Worm (Caenorhabditis elegans) whole organism, mixed stage, embryonic: Measurements from ENCODE around the gene E02H1.5.
A peak's percentile ranks its signal among the peaks of the same experiment; 100 is the strongest.

ENCODE experiments used
- M03D4.4 ChIP-seq: sonication (generic microtip); optimal IDR thresholded peaks from 2 replicates; lab custom pipeline; 2017; ENCODE audit warnings: mild to moderate bottlenecking, missing genetic modification characterization, missing compliant biosample characterization
- bed-3 ChIP-seq: fragments of 200-800 bp; sonication (Bioruptor generic); optimal IDR thresholded peaks from 3 replicates; lab custom pipeline; 2018; ENCODE audit warnings: mild to moderate bottlenecking, missing genetic modification characterization, moderate library complexity, missing compliant biosample characterization
- blmp-1 ChIP-seq: fragments of 150-350 bp; optimal IDR thresholded peaks from 2 replicates; lab custom pipeline; 2014; ENCODE audit warnings: missing biosample characterization, missing genetic modification characterization
- ceh-39 ChIP-seq: fragments of 150-350 bp; optimal IDR thresholded peaks from 2 replicates; lab custom pipeline; 2014; ENCODE audit warnings: missing biosample characterization, missing genetic modification characterization
- ceh-43 ChIP-seq: fragments of 200-800 bp; sonication (Bioruptor generic); optimal IDR thresholded peaks from 2 replicates; lab custom pipeline; 2018; ENCODE audit warnings: mild to moderate bottlenecking, missing genetic modification characterization, moderate library complexity, missing compliant biosample characterization
- ces-1 ChIP-seq: fragments of 150-350 bp; optimal IDR thresholded peaks from 2 replicates; lab custom pipeline; 2014; ENCODE audit warnings: missing biosample characterization, missing genetic modification reagents, missing genetic modification characterization
- cnd-1 ChIP-seq: fragments of 200-800 bp; sonication (Bioruptor generic); optimal IDR thresholded peaks from 2 replicates; lab custom pipeline; 2018; ENCODE audit warnings: mild to moderate bottlenecking, missing genetic modification characterization, missing compliant biosample characterization
- drap-1 ChIP-seq: fragments of 200-800 bp; sonication (Bioruptor generic); optimal IDR thresholded peaks from 3 replicates; lab custom pipeline; 2018; ENCODE audit warnings: mild to moderate bottlenecking, missing genetic modification characterization, missing compliant biosample characterization
- elt-1 ChIP-seq: sonication (generic microtip); optimal IDR thresholded peaks from 2 replicates; lab custom pipeline; 2017; ENCODE audit warnings: missing genetic modification characterization, mild to moderate bottlenecking, missing compliant biosample characterization, antibody characterized with exemption, moderate library complexity, borderline replicate concordance; ENCODE audit not compliant: insufficient read depth
- elt-3 ChIP-seq: fragments of 150-350 bp; optimal IDR thresholded peaks from 2 replicates; lab custom pipeline; 2014; ENCODE audit warnings: missing biosample characterization, missing genetic modification characterization
- flh-1 ChIP-seq: fragments of 200-800 bp; sonication (Bioruptor generic); optimal IDR thresholded peaks from 2 replicates; lab custom pipeline; 2018; ENCODE audit warnings: mild to moderate bottlenecking, missing genetic modification characterization, moderate library complexity, missing compliant biosample characterization
- ham-2 ChIP-seq: fragments of 200-800 bp; sonication (Bioruptor generic); optimal IDR thresholded peaks from 2 replicates; lab custom pipeline; 2018; ENCODE audit warnings: mild to moderate bottlenecking, missing genetic modification characterization, missing compliant biosample characterization
- hlh-1 ChIP-seq: fragments of 150-350 bp; optimal IDR thresholded peaks from 2 replicates; lab custom pipeline; 2014; ENCODE audit warnings: missing biosample characterization, missing genetic modification reagents, missing genetic modification characterization
- lin-13 ChIP-seq: fragments of 150-350 bp; optimal IDR thresholded peaks from 2 replicates; lab custom pipeline; 2014; ENCODE audit warnings: missing biosample characterization, missing genetic modification characterization
- lin-32 ChIP-seq: fragments of 200-800 bp; sonication (Bioruptor generic); optimal IDR thresholded peaks from 2 replicates; lab custom pipeline; 2018; ENCODE audit warnings: mild to moderate bottlenecking, missing genetic modification characterization, missing compliant biosample characterization
- lsy-2 ChIP-seq: fragments of 150-350 bp; optimal IDR thresholded peaks from 2 replicates; lab custom pipeline; 2014; ENCODE audit warnings: missing biosample characterization, missing genetic modification characterization
- mab-5 ChIP-seq: fragments of 150-350 bp; optimal IDR thresholded peaks from 2 replicates; lab custom pipeline; 2014; ENCODE audit warnings: missing biosample characterization, missing genetic modification characterization
- mep-1 ChIP-seq: fragments of 150-350 bp; optimal IDR thresholded peaks from 2 replicates; lab custom pipeline; 2017; ENCODE audit warnings: missing biosample characterization, missing genetic modification reagents, missing genetic modification characterization, inconsistent platforms
- mls-2 ChIP-seq: sonication (generic microtip); optimal IDR thresholded peaks from 2 replicates; lab custom pipeline; 2016; ENCODE audit warnings: mild to moderate bottlenecking, missing genetic modification characterization, moderate library complexity, missing compliant biosample characterization
- nhr-12 ChIP-seq: fragments of 150-350 bp; optimal IDR thresholded peaks from 2 replicates; lab custom pipeline; 2014; ENCODE audit warnings: missing biosample characterization, missing genetic modification characterization
- nhr-2 ChIP-seq: fragments of 150-350 bp; optimal IDR thresholded peaks from 2 replicates; lab custom pipeline; 2014; ENCODE audit warnings: missing biosample characterization, missing genetic modification characterization
- nhr-28 ChIP-seq: fragments of 150-350 bp; optimal IDR thresholded peaks from 2 replicates; lab custom pipeline; 2014; ENCODE audit warnings: missing biosample characterization, missing genetic modification characterization
- nhr-76 ChIP-seq: sonication (generic microtip); optimal IDR thresholded peaks from 2 replicates; lab custom pipeline; 2017; ENCODE audit warnings: missing biosample characterization, missing genetic modification characterization
- sem-2 ChIP-seq: fragments of 200-800 bp; sonication (Bioruptor generic); optimal IDR thresholded peaks from 2 replicates; lab custom pipeline; 2018; ENCODE audit warnings: mild to moderate bottlenecking, missing genetic modification characterization, missing compliant biosample characterization
- snpc-4 ChIP-seq: fragments of 150-350 bp; optimal IDR thresholded peaks from 2 replicates; lab custom pipeline; 2014; ENCODE audit warnings: missing biosample characterization, missing genetic modification characterization
- sptf-1 ChIP-seq: sonication (generic microtip); optimal IDR thresholded peaks from 2 replicates; lab custom pipeline; 2017; ENCODE audit warnings: mild to moderate bottlenecking, missing genetic modification characterization, moderate library complexity, missing compliant biosample characterization
- tbx-8 ChIP-seq: fragments of 200-800 bp; sonication (Bioruptor generic); optimal IDR thresholded peaks from 2 replicates; lab custom pipeline; 2018; ENCODE audit warnings: mild to moderate bottlenecking, missing genetic modification characterization, moderate library complexity, missing compliant biosample characterization
- unc-120 ChIP-seq: sonication (generic microtip); optimal IDR thresholded peaks from 2 replicates; lab custom pipeline; 2017; ENCODE audit warnings: missing genetic modification characterization, missing compliant biosample characterization; ENCODE audit not compliant: poor library complexity, severe bottlenecking
- unc-62 ChIP-seq: fragments of 150-350 bp; optimal IDR thresholded peaks from 2 replicates; lab custom pipeline; 2014; ENCODE audit warnings: missing biosample characterization, missing genetic modification reagents, missing genetic modification characterization

E02H1.5 gene

DNA sequence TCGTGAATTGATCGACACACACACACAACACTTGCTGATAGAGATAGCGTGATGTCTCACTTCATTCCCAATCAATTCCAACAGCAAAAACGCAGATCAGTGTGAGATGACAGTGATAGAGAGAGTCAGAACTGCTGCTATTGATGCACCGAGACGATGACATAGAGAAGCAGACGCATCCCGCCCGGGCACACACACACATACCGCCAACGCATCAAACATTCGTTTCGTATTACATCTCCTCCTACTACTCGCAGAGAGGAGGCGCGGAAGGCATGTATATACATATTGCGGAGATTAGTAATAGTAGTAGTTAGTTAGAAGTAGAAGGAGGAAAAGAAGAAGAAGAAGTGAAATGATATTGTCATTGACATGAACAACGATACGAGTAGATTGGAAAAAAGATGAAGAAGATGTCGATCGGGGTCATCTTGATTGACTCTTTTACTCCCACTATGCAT is 24.4 kb downstream of the E02H1.5 start:
- TF ChIP-seq unc-120 (tag; lab: Kevin White, UChicago) (peak; percentile 63), drap-1 (GFP tag; lab: Kevin White, UChicago) (peak; percentile 42), hlh-1 (tag; lab: Kevin White, UChicago) (peak; percentile 70), sptf-1 (no peak), sem-2 (GFP tag; lab: Kevin White, UChicago) (no peak), elt-1 (tag; lab: Kevin White, UChicago) (peak; percentile 85), ham-2 (GFP tag; lab: Kevin White, UChicago) (peak; percentile 63), unc-62 (peak; percentile 84)

DNA sequence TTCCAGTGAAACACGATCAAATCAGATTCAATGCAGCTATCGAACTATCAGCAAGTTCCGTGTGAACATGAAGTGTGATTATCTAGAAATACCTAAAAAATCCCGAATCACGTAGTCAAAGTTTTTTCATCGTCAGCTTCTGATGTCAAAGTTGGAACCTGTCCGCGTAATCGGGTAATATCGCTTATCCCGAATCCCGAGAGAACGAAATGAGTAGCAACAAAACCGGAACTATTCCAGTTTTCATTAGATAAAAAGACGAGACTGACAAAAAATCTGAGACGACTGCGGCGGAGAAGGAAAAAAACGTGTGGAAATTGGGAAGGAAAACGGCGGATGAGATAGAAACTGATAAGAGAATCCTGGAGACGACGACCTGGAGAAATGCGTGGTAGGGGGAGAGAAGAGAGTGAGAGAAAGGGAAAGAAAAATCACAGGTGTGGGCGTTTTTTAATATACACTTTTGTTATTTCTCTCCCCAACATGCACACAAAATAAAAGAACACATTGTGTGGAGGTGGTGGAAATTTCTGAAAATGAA is 25.0 kb downstream of the E02H1.5 start:
- TF ChIP-seq elt-1 (tag; lab: Kevin White, UChicago) (peak; percentile 26), nhr-28 (tag; lab: Kevin White, UChicago) (no peak)
- TF ChIP-seq, all 35 proteins: peak for 1

DNA sequence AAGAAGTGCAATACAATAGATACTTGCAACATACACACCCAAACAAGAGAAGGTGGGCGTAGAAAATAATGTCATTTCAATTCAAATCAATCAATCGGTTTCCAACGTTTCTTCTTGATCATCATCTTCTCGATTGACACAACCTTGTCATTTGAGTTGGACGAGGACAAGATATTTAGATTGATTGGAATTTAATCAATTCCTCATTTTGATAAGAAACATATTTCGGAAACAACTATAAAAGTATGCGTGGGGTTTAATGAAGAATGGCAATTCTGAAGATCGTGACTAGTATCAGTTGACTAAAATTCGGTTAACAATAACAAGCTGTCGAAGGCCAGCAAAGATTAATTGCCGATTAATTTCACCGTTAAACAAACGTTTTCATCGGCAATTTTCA is 25.6 kb downstream of the E02H1.5 start:
- TF ChIP-seq snpc-4 (tag; lab: Kevin White, UChicago) (no peak), sem-2 (GFP tag; lab: Kevin White, UChicago) (no peak), unc-62 (peak; percentile 60), flh-1 (GFP tag; lab: Kevin White, UChicago) (no peak), hlh-1 (tag; lab: Kevin White, UChicago) (no peak)

DNA sequence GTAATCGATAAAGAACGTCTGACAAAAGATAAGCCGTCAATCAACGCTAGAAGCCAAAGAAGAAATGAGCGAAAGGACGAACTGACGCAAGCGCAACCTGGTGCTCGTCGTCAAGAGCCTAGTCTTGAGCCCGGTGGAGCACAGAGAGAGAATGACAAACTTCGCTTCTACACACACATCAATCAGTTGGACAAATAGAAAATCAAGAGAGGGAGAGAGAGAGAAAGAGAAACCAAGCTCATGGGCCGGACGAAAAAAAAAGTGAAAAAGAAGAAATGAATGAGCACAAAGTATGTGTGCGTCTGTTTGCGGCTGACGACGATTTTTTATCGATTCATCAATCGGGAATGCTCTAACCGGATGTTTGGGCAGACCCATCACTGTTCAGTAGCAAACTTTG is 26.1 kb downstream of the E02H1.5 start:
- TF ChIP-seq unc-120 (tag; lab: Kevin White, UChicago) (peak; percentile 39), unc-62 (peak; percentile 90), hlh-1 (tag; lab: Kevin White, UChicago) (peak; percentile 67), sem-2 (GFP tag; lab: Kevin White, UChicago) (no peak)

DNA sequence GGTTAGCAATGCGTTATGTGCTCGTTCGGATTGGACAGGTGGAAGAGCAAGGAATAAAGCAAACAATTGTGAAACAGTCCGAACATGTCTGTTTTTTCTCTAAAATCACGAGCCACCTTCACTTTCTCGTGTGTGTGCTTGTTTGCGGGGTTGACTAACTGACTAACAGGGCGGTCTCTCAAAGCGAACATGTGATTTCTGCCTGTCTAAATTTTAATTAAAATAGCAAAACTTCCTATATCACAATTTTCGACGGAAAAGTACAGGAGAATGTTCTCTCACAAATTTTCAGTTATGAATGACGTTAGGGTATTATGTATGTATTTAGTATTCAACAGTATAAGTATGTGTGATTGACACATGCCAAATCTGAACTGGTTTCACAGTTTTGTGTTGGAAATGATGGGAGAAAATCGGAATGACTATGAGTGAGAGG is 26.9 kb downstream of the E02H1.5 start:
- TF ChIP-seq elt-1 (tag; lab: Kevin White, UChicago): no peak
- no peak for TF ChIP-seq M03D4.4
- no peak for TF ChIP-seq mls-2 (tag; lab: Kevin White, UChicago)
- no peak for TF ChIP-seq flh-1 (GFP tag; lab: Kevin White, UChicago)
- no peak for TF ChIP-seq lin-32
- no peak for TF ChIP-seq lin-13 (tag; lab: Kevin White, UChicago)
- TF ChIP-seq unc-120 (tag; lab: Kevin White, UChicago): no peak
- no peak for TF ChIP-seq sptf-1
- TF ChIP-seq mab-5 (tag; lab: Kevin White, UChicago): no peak
- no peak for TF ChIP-seq tbx-8 (GFP tag; lab: Kevin White, UChicago)
- no peak for TF ChIP-seq unc-62
- no peak for TF ChIP-seq bed-3 (GFP tag; lab: Kevin White, UChicago)
- TF ChIP-seq ces-1 (GFP tag; lab: Kevin White, UChicago): no peak
- no peak for TF ChIP-seq ceh-39 (tag; lab: Kevin White, UChicago)
- TF ChIP-seq cnd-1 (tag; lab: Kevin White, UChicago): no peak
- TF ChIP-seq sem-2 (GFP tag; lab: Kevin White, UChicago): no peak
- no peak for TF ChIP-seq nhr-2 (tag; lab: Kevin White, UChicago)
- no peak for TF ChIP-seq ham-2 (GFP tag; lab: Kevin White, UChicago)
- TF ChIP-seq ceh-43: no peak
- TF ChIP-seq elt-3 (tag; lab: Kevin White, UChicago): no peak

DNA sequence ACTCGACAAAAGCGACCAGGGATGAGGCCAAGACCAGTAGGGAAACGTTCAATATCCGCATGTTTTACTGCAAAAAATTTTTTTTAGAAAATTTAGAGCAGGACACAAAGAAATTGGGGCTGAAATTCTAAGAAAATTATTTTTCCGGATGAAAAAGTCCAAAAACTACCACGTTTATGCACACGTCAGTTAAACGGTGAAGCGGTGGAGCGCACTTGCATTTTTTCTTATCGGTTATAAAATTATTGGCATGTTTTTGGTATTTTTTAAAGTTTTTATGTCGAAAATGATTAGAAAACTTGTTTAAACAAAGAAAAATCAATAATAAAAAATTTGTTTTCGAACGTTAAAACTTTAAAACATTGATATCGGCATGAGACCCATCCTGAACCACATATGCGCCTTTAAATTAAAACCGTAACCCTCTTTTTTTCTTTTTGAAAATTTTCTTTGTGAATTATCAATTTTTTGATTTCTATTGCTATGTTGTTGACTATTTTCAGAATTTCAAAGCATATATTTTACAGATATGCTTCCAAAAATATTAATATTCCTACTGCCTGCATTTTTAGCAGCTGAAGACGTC is 29.2 kb downstream of the E02H1.5 start, which contains the start of the genes dnj-20 and ZK1307.8:
dnj-20 (minus strand) TSS at position 67 of the 586 bp plus-strand sequence.
ZK1307.8 (plus strand) TSS at position 504 of the 586 bp plus-strand sequence.
- TF ChIP-seq nhr-76 (tag; lab: Kevin White, UChicago) (no peak), lsy-2 (no peak), elt-3 (tag; lab: Kevin White, UChicago) (no peak), nhr-28 (tag; lab: Kevin White, UChicago) (no peak), nhr-12 (tag; lab: Kevin White, UChicago) (no peak), mep-1 (peak; percentile 8), blmp-1 (tag; lab: Kevin White, UChicago) (no peak), sptf-1 (no peak), nhr-2 (tag; lab: Kevin White, UChicago) (no peak), ces-1 (GFP tag; lab: Kevin White, UChicago) (peak; percentile 10), unc-62 (no peak), elt-1 (tag; lab: Kevin White, UChicago) (no peak), cnd-1 (tag; lab: Kevin White, UChicago) (no peak)
- TF ChIP-seq, all 35 proteins: peak for 2
